Worm (Caenorhabditis elegans) whole organism, young adult: ENCODE data around the gene F36G3.1.

Experiments used
- B0261.1 ChIP-seq: sonication (generic microtip); optimal IDR thresholded peaks from 2 replicates; lab custom pipeline; 2016; ENCODE audit warnings: mild to moderate bottlenecking, missing genetic modification characterization, moderate library complexity, missing compliant biosample characterization
- B0336.3 ChIP-seq: fragments of 200-800 bp; sonication (Bioruptor generic); IDR thresholded peaks from 2 replicates; pipeline ENCODE4 v1.3.6; 2022; ENCODE audit warnings: missing genetic modification characterization, missing compliant biosample characterization
- C17E4.6 ChIP-seq: fragments of 200-800 bp; sonication (Bioruptor generic); IDR thresholded peaks from 2 replicates; pipeline ENCODE4 v1.3.6; 2022; ENCODE audit warnings: missing genetic modification reagents, missing genetic modification characterization, missing compliant biosample characterization
- F10E7.11 ChIP-seq: sonication (generic microtip); optimal IDR thresholded peaks from 2 replicates; lab custom pipeline; 2017; ENCODE audit warnings: mild to moderate bottlenecking, missing genetic modification characterization, moderate library complexity, missing compliant biosample characterization
- F23B12.7 ChIP-seq: sonication (generic microtip); optimal IDR thresholded peaks from 2 replicates; lab custom pipeline; 2017; ENCODE audit warnings: missing genetic modification characterization, mild to moderate bottlenecking, missing compliant biosample characterization, antibody characterized with exemption, moderate library complexity; ENCODE audit not compliant: insufficient read depth
- F49E8.2 ChIP-seq: sonication (generic microtip); optimal IDR thresholded peaks from 3 replicates; lab custom pipeline; 2017; ENCODE audit warnings: missing genetic modification characterization, mild to moderate bottlenecking, missing compliant biosample characterization, antibody characterized with exemption, moderate library complexity; ENCODE audit not compliant: insufficient read depth
- F55B11.4 ChIP-seq: sonication (generic microtip); optimal IDR thresholded peaks from 2 replicates; lab custom pipeline; 2016; ENCODE audit warnings: missing compliant biosample characterization, missing genetic modification characterization, borderline replicate concordance; ENCODE audit not compliant: insufficient read depth
- K11D2.4 ChIP-seq: fragments of 200-800 bp; sonication (Bioruptor generic); IDR thresholded peaks from 2 replicates; pipeline ENCODE4 v1.3.6; 2022; ENCODE audit warnings: missing genetic modification reagents, missing genetic modification characterization, missing compliant biosample characterization
- K12H6.12 ChIP-seq: fragments of 200-800 bp; sonication (Bioruptor generic); optimal IDR thresholded peaks from 2 replicates; lab custom pipeline; 2018; ENCODE audit warnings: mild to moderate bottlenecking, missing genetic modification characterization, missing compliant biosample characterization
- Y67H2A.10 ChIP-seq: fragments of 200-800 bp; sonication (Bioruptor generic); conservative IDR thresholded peaks from 2 replicates; pipeline ENCODE4 v1.3.6; 2022; ENCODE audit warnings: missing genetic modification reagents, missing genetic modification characterization, missing compliant biosample characterization
- aptf-3 ChIP-seq: fragments of 200-800 bp; sonication (Bioruptor generic); IDR thresholded peaks from 2 replicates; pipeline ENCODE4 v1.3.6; 2022; ENCODE audit warnings: missing genetic modification characterization, missing compliant biosample characterization
- attf-3 ChIP-seq: fragments of 200-800 bp; sonication (Bioruptor generic); conservative IDR thresholded peaks from 2 replicates; pipeline ENCODE4 v1.3.6; 2022; ENCODE audit warnings: missing genetic modification reagents, missing genetic modification characterization, missing compliant biosample characterization
- attf-5 ChIP-seq: fragments of 200-800 bp; sonication (Bioruptor generic); optimal IDR thresholded peaks from 2 replicates; lab custom pipeline; 2018; ENCODE audit warnings: mild to moderate bottlenecking, missing genetic modification characterization, missing compliant biosample characterization
- ccch-3 ChIP-seq: fragments of 200-800 bp; sonication (Bioruptor generic); optimal IDR thresholded peaks from 2 replicates; lab custom pipeline; 2018; ENCODE audit warnings: mild to moderate bottlenecking, missing genetic modification characterization, missing compliant biosample characterization
- ceh-58 ChIP-seq: fragments of 200-800 bp; sonication (Bioruptor generic); IDR thresholded peaks from 2 replicates; pipeline ENCODE4 v1.3.6; 2022; ENCODE audit warnings: missing genetic modification characterization, missing compliant biosample characterization
- dox-1 ChIP-seq: fragments of 200-800 bp; sonication (Bioruptor generic); IDR thresholded peaks from 2 replicates; pipeline ENCODE4 v1.3.6; 2022; ENCODE audit warnings: missing genetic modification reagents, missing genetic modification characterization, missing compliant biosample characterization
- dpff-1 ChIP-seq: sonication (generic microtip); optimal IDR thresholded peaks from 2 replicates; lab custom pipeline; 2017; ENCODE audit warnings: mild to moderate bottlenecking, missing genetic modification characterization, missing compliant biosample characterization
- him-1 ChIP-seq: sonication (generic microtip); optimal IDR thresholded peaks from 2 replicates; lab custom pipeline; 2016; ENCODE audit warnings: missing genotype, missing genetic modification reagents, missing genetic modification characterization, missing compliant biosample characterization
- hlh-26 ChIP-seq: fragments of 200-800 bp; sonication (Bioruptor generic); conservative IDR thresholded peaks from 2 replicates; pipeline ENCODE4 v1.3.6; 2022; ENCODE audit warnings: missing genetic modification reagents, missing genetic modification characterization, missing compliant biosample characterization
- hmg-20 ChIP-seq: fragments of 200-800 bp; sonication (Bioruptor generic); IDR thresholded peaks from 2 replicates; pipeline ENCODE4 v1.3.6; 2022; ENCODE audit warnings: missing genetic modification reagents, missing genetic modification characterization, missing compliant biosample characterization
- hrde-1 ChIP-seq: sonication (generic microtip); optimal IDR thresholded peaks from 2 replicates; lab custom pipeline; 2016; ENCODE audit warnings: missing genetic modification characterization, mild to moderate bottlenecking, missing compliant biosample characterization, moderate library complexity, missing genotype, missing genetic modification reagents, borderline replicate concordance
- let-526 ChIP-seq: fragments of 200-800 bp; sonication (Bioruptor generic); IDR thresholded peaks from 2 replicates; pipeline ENCODE4 v1.3.6; 2022; ENCODE audit warnings: missing genetic modification reagents, missing genetic modification characterization, missing compliant biosample characterization
- let-607 ChIP-seq, 2 experiments: fragments of 200-800 bp in 1 of 2; sonication (Bioruptor generic) in 1 of 2; sonication (generic microtip) in 1 of 2; optimal IDR thresholded peaks; 2 replicates each; lab custom pipeline; 2016 to 2018; ENCODE audit warnings: mild to moderate bottlenecking in 2 of 2, missing compliant biosample characterization in 2 of 2, missing genetic modification characterization in 2 of 2, moderate library complexity in 2 of 2, missing genotype in 1 of 2
- lsl-1 ChIP-seq: fragments of 200-800 bp; sonication (Bioruptor generic); optimal IDR thresholded peaks from 2 replicates; lab custom pipeline; 2018; ENCODE audit warnings: mild to moderate bottlenecking, missing genetic modification characterization, moderate library complexity, missing compliant biosample characterization
- lsy-27 ChIP-seq: sonication (generic microtip); optimal IDR thresholded peaks from 2 replicates; lab custom pipeline; 2017; ENCODE audit warnings: missing genetic modification characterization, mild to moderate bottlenecking, missing compliant biosample characterization, antibody characterized with exemption, missing genotype, borderline replicate concordance; ENCODE audit not compliant: insufficient read depth
- madf-8 ChIP-seq: fragments of 200-800 bp; sonication (Bioruptor generic); conservative IDR thresholded peaks from 2 replicates; pipeline ENCODE4 v1.3.6; 2022; ENCODE audit warnings: missing genetic modification reagents, missing genetic modification characterization, missing compliant biosample characterization
- mcd-1 ChIP-seq: fragments of 200-800 bp; sonication (Bioruptor generic); IDR thresholded peaks from 2 replicates; pipeline ENCODE4 v1.3.6; 2022; ENCODE audit warnings: missing genetic modification reagents, missing genetic modification characterization, missing compliant biosample characterization
- nfya-1 ChIP-seq: sonication (generic microtip); optimal IDR thresholded peaks from 2 replicates; lab custom pipeline; 2017; ENCODE audit warnings: antibody characterized with exemption, missing compliant biosample characterization, missing genetic modification characterization, borderline replicate concordance; ENCODE audit not compliant: insufficient read depth
- nfya-2 ChIP-seq: fragments of 200-800 bp; sonication (Bioruptor generic); IDR thresholded peaks from 2 replicates; pipeline ENCODE4 v1.3.6; 2022; ENCODE audit warnings: missing genetic modification reagents, missing genetic modification characterization, missing compliant biosample characterization
- nfyb-1 ChIP-seq: fragments of 200-800 bp; sonication (Bioruptor generic); IDR thresholded peaks from 2 replicates; pipeline ENCODE4 v1.3.6; 2022; ENCODE audit warnings: missing genetic modification reagents, missing genetic modification characterization, missing compliant biosample characterization
- nhr-27 ChIP-seq: fragments of 200-800 bp; sonication (Bioruptor generic); optimal IDR thresholded peaks from 2 replicates; lab custom pipeline; 2018; ENCODE audit warnings: mild to moderate bottlenecking, missing genetic modification characterization, moderate library complexity, missing compliant biosample characterization
- pbrm-1 ChIP-seq: fragments of 200-800 bp; sonication (Bioruptor generic); IDR thresholded peaks from 2 replicates; pipeline ENCODE4 v1.3.6; 2022; ENCODE audit warnings: missing genetic modification reagents, missing genetic modification characterization, missing compliant biosample characterization
- pha-4 ChIP-seq: fragments of 150-350 bp; sonication (generic microtip); optimal IDR thresholded peaks from 2 replicates; lab custom pipeline; 2014; ENCODE audit warnings: missing biosample characterization, missing genetic modification reagents, missing genetic modification characterization
- rec-8 ChIP-seq, 2 experiments: sonication (generic microtip); optimal IDR thresholded peaks; 2 replicates each; lab custom pipeline; 2016; ENCODE audit warnings: mild to moderate bottlenecking in 2 of 2, missing genetic modification characterization in 2 of 2, missing genetic modification reagents in 2 of 2, missing genotype in 2 of 2, missing biosample characterization in 1 of 2, missing compliant biosample characterization in 1 of 2, moderate library complexity in 1 of 2
- rpc-1 ChIP-seq, 2 experiments: fragments of 150-350 bp in 1 of 2; sonication (generic microtip) in 1 of 2; optimal IDR thresholded peaks; 2 replicates each; lab custom pipeline; 2014 to 2018; ENCODE audit warnings: missing biosample characterization in 1 of 2, missing genetic modification characterization in 1 of 2, missing genetic modification reagents in 1 of 2, missing genotype in 1 of 2
- snpc-1.3 ChIP-seq: sonication (generic microtip); optimal IDR thresholded peaks from 2 replicates; lab custom pipeline; 2017; ENCODE audit warnings: missing genetic modification characterization, mild to moderate bottlenecking, missing compliant biosample characterization, antibody characterized with exemption, moderate library complexity, missing genotype, missing genetic modification reagents; ENCODE audit not compliant: insufficient read depth
- snpc-3.4 ChIP-seq: sonication (generic microtip); optimal IDR thresholded peaks from 2 replicates; lab custom pipeline; 2017; ENCODE audit warnings: missing genetic modification characterization, mild to moderate bottlenecking, missing compliant biosample characterization, antibody characterized with exemption, moderate library complexity, missing genotype, missing genetic modification reagents
- snpc-4 ChIP-seq, 5 experiments: fragments of 150-350 bp in 1 of 5; sonication (generic microtip) in 4 of 5; optimal IDR thresholded peaks; 2 replicates each; lab custom pipeline; 2014 to 2018; ENCODE audit warnings: missing genetic modification characterization in 5 of 5, missing biosample characterization in 3 of 5, antibody characterized with exemption in 2 of 5, mild to moderate bottlenecking in 2 of 5, missing compliant biosample characterization in 2 of 5, missing genotype in 2 of 5, moderate library complexity in 2 of 5, missing genetic modification reagents in 1 of 5
- tlf-1 ChIP-seq: fragments of 200-800 bp; sonication (Bioruptor generic); optimal IDR thresholded peaks from 2 replicates; lab custom pipeline; 2018; ENCODE audit warnings: mild to moderate bottlenecking, missing genetic modification characterization, missing compliant biosample characterization
- unc-130 ChIP-seq: sonication (generic microtip); optimal IDR thresholded peaks from 2 replicates; lab custom pipeline; 2016; ENCODE audit warnings: missing genetic modification reagents, missing genetic modification characterization, missing compliant biosample characterization
- zfh-2 ChIP-seq: fragments of 200-800 bp; sonication (Bioruptor generic); conservative IDR thresholded peaks from 2 replicates; pipeline ENCODE4 v1.3.6; 2022; ENCODE audit warnings: missing genetic modification reagents, missing genetic modification characterization, missing compliant biosample characterization
- ztf-3 ChIP-seq: fragments of 200-800 bp; sonication (Bioruptor generic); optimal IDR thresholded peaks from 2 replicates; lab custom pipeline; 2018; ENCODE audit warnings: mild to moderate bottlenecking, missing genetic modification characterization, missing compliant biosample characterization

F36G3.1 gene

ce11 chrX:9831215-9831614 lies 42.2 kb upstream of the F36G3.1 start, which contains the start of gene rrc-1:
Gene rrc-1, minus strand, starts transcription at chrX:9831288.
- TF ChIP-seq snpc-4 (GFP tag; optimal IDR thresholded peaks at IDR 0.05; lab: Kevin White, UChicago) = no peak
- no peak for TF ChIP-seq snpc-4 (tag; optimal IDR thresholded peaks at IDR 0.05; lab: Kevin White, UChicago)
- TF ChIP-seq lsy-27 (tag; lab: Kevin White, UChicago) = no peak
- no peak for TF ChIP-seq pbrm-1 (GFP tag; lab: Robert Waterston, UW)
- TF ChIP-seq aptf-3 (GFP tag; lab: Robert Waterston, UW) = no peak
- TF ChIP-seq snpc-1.3 = no peak
- no peak for TF ChIP-seq nhr-27 (tag; lab: Kevin White, UChicago)

- TF ChIP-seq madf-8 (GFP tag; lab: Robert Waterston, UW) = no peak
- TF ChIP-seq unc-130 (GFP tag; lab: Kevin White, UChicago) = no peak
- TF ChIP-seq attf-5 (GFP tag; lab: Kevin White, UChicago) = peak; percentile 35
- 0 out of 2 replicates have a peak, but pooled peaks have one; percentile 51 for TF ChIP-seq K11D2.4 (GFP tag; lab: Robert Waterston, UW)
- TF ChIP-seq F10E7.11 (tag; lab: Kevin White, UChicago) = no peak
- no peak for TF ChIP-seq lsl-1 (GFP tag; lab: Kevin White, UChicago)
- no peak for TF ChIP-seq tlf-1 (GFP tag; lab: Kevin White, UChicago)
- TF ChIP-seq hmg-20 (GFP tag; lab: Robert Waterston, UW) = no peak
- no peak for TF ChIP-seq nfya-1 (tag; lab: Kevin White, UChicago)
- TF ChIP-seq K12H6.12 (tag; lab: Kevin White, UChicago) = peak; percentile 48
- no peak for TF ChIP-seq ccch-3 (GFP tag; lab: Kevin White, UChicago)
- TF ChIP-seq rpc-1 (optimal IDR thresholded peaks at IDR 0.05; lab: Kevin White, UChicago) = no peak
- no peak for TF ChIP-seq rpc-1 (tag; optimal IDR thresholded peaks at IDR 0.05; lab: Kevin White, UChicago)
- TF ChIP-seq pha-4 (tag; lab: Kevin White, UChicago) = no peak
- no peak for TF ChIP-seq ztf-3 (GFP tag; lab: Kevin White, UChicago)
- TF ChIP-seq hrde-1 (tag; lab: Kevin White, UChicago) = no peak
- no peak for TF ChIP-seq him-1 (tag; lab: Kevin White, UChicago)
- TF ChIP-seq F49E8.2 = no peak
- TF ChIP-seq F23B12.7 (tag; lab: Kevin White, UChicago) = no peak
- TF ChIP-seq B0336.3 (GFP tag; lab: Robert Waterston, UW) = no peak
- TF ChIP-seq nfyb-1 (GFP tag; lab: Robert Waterston, UW) = no peak
- no peak for TF ChIP-seq ceh-58
- TF ChIP-seq dpff-1 = no peak
- TF ChIP-seq snpc-3.4 (tag; lab: Kevin White, UChicago) = no peak
- TF ChIP-seq let-526 (GFP tag; lab: Robert Waterston, UW) = no peak
- no peak for TF ChIP-seq F55B11.4 (tag; lab: Kevin White, UChicago)
- TF ChIP-seq dox-1 = 0 out of 2 replicates have a peak, but pooled peaks have one; percentile 47
- TF ChIP-seq rec-8 (tag; optimal IDR thresholded peaks at IDR 0.05; lab: Kevin White, UChicago) = no peak
- TF ChIP-seq attf-3 (GFP tag; lab: Robert Waterston, UW) = no peak
- no peak for TF ChIP-seq B0261.1 (tag; lab: Kevin White, UChicago)
- TF ChIP-seq pbrm-1 (GFP tag; lab: Robert Waterston, UW) = 0 out of 2 replicates have a peak, but pooled peaks have one; percentile 30
- TF ChIP-seq mcd-1 = peak; percentile 39; the same call in 1 of the 2 replicates
- no peak for TF ChIP-seq Y67H2A.10 (GFP tag; lab: Robert Waterston, UW)
- TF ChIP-seq let-607 (tag; optimal IDR thresholded peaks at IDR 0.05; lab: Kevin White, UChicago) = no peak
- TF ChIP-seq hlh-26 = no peak
- TF ChIP-seq C17E4.6 (GFP tag; lab: Robert Waterston, UW) = no peak
- TF ChIP-seq nfya-2 (GFP tag; lab: Robert Waterston, UW) = no peak
- peak; percentile 39; the same call in 1 of the 2 replicates for TF ChIP-seq zfh-2
Measured at ce11 chrX:9822606-9823264, 33.7 kb upstream of the F36G3.1 start.
